Fruit fly (Drosophila melanogaster) whole organism: ENCODE measurements around the gene Eig71Eh.

Experiments
- CG8478 ChIP-seq: fragments of >200 bp; optimal IDR thresholded peaks from 2 replicates; lab custom pipeline; 2018; ENCODE audit warnings: inconsistent platforms
- Dll ChIP-seq: fragments of >200 bp; optimal IDR thresholded peaks from 2 replicates; lab custom pipeline; 2017
- EcR ChIP-seq, 2 experiments: fragments of >200 bp; optimal IDR thresholded peaks; 2 replicates each; lab custom pipeline; 2017; ENCODE audit warnings: missing biosample characterization in 2 of 2, missing genetic modification characterization in 2 of 2, missing genetic modification reagents in 2 of 2
- pan ChIP-seq: fragments of >200 bp; optimal IDR thresholded peaks from 2 replicates; lab custom pipeline; 2017
- psq ChIP-seq: fragments of >200 bp; optimal IDR thresholded peaks from 2 replicates; lab custom pipeline; 2017
- usp ChIP-seq: fragments of >200 bp; optimal IDR thresholded peaks from 2 replicates; lab custom pipeline; 2017; ENCODE audit warnings: missing biosample characterization, missing genetic modification characterization, mixed read lengths

DNA sequence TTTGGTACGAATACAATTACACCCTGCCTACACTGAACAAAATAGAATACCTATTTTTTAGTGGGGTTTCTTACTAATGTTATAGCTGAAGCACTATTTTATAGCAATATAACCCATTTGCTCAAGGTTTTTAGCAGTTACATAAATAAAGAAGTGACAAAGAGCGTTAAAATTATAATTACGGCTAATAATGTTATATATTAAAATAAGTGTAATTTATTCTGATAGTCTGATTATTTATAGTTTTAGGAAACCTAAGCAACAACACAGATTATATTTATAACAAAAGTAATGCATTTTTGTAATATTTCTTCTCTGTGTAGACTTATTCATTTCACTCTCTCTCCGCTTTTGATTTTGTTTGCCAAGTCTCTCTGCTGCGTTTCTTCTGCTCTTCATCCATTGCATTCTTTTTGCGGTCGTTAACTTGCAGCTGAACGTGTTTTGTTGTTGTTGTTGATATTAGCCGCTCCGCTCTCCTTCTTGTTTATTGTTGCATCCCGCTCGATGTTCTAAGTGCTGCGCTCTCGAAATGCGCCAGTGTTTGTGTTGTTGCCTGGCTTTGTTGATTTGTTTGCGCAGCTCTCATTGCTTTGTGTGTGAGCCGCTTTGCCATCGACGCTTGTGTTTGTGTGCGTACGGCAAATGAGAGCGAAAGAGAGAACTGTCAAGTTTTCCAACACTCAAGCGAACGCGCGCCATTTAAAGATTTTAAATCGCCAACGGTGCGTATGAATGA, 33.4 kb downstream of the Eig71Eh start:
- no peak for TF ChIP-seq pan
- no peak for TF ChIP-seq usp (GFP tag; lab: Kevin White, UChicago)
- no peak for TF ChIP-seq psq (lab: Kevin White, UChicago)
- no peak for TF ChIP-seq Dll (lab: Kevin White, UChicago)
- TF ChIP-seq EcR (GFP tag; optimal IDR thresholded peaks at IDR 0.05; lab: Kevin White, UChicago) = peak; percentile 43 to 81
- no peak for TF ChIP-seq CG8478 (lab: Kevin White, UChicago)
